Worm (Caenorhabditis elegans) whole organism, L4/young adult: ENCODE results near the gene T28H11.8.

Source experiments
- W03F9.2 ChIP-seq: fragments of 150-350 bp; optimal IDR thresholded peaks from 2 replicates; lab custom pipeline; 2014; ENCODE audit warnings: missing biosample characterization, missing genetic modification characterization
- dao-5 ChIP-seq: sonication (generic microtip); optimal IDR thresholded peaks from 2 replicates; lab custom pipeline; 2016; ENCODE audit warnings: missing genotype, missing genetic modification characterization, moderate library complexity, missing compliant biosample characterization
- him-1 ChIP-seq: sonication (generic microtip); optimal IDR thresholded peaks from 2 replicates; lab custom pipeline; 2016; ENCODE audit warnings: missing genotype, missing genetic modification reagents, missing genetic modification characterization, missing compliant biosample characterization

- TF ChIP-seq him-1 (no peak), dao-5 (tag; lab: Kevin White, UChicago) (no peak), W03F9.2 (tag; lab: Kevin White, UChicago) (no peak)
These were observed at the start of gene T28H11.8 for ce11 chrIV:5020533-5020932.
